Worm (Caenorhabditis elegans): ENCODE results near the gene math-9.
"Not testable (repeated sequence)": the region's sequence is repeated elsewhere in the genome, so short reads cannot be mapped to it uniquely, and the experiment has no call there.

The math-9 gene

DNA sequence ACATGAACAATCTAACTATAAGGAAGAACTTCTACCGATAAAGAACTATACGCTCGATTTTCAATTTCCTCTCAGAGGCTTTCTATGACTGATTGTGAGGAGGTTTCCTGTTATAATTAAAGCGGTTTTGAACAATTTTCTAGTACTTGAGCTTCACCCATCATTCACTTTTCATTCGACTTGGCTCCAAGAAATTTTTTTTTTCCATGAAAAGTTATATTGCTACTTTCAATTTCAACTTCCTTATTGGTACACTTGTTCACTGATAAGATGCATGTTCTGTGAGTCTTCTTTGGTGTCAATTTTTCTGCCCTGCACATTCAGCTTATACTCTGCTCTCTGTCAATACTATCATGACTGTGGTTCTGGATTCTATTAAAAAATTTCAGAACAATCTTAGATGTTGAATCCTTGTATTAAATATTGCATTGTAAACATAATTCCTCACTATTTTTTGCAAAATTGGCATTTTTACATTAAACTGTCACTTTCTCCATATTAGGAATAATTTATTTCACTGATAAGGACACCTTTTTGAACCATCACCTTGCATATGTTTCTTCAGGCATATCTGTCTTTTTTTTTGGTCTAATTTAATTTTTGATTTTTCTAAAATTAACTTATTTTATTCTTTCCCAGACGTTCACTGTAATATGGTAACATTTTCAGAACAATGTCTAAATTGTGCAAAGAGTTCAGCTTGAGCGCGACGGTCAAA is 19.5 kb downstream of the math-9 start, which contains the start of gene math-10:
Gene math-10 (plus strand): TSS at position 668 of the 718 bp plus-strand sequence.
- TF ChIP-seq ceh-58 (GFP tag; IDR thresholded peaks at IDR 0.05) (no peak), nhr-80 (tag; optimal IDR thresholded peaks at IDR 0.05) (peak; percentile 72)

DNA sequence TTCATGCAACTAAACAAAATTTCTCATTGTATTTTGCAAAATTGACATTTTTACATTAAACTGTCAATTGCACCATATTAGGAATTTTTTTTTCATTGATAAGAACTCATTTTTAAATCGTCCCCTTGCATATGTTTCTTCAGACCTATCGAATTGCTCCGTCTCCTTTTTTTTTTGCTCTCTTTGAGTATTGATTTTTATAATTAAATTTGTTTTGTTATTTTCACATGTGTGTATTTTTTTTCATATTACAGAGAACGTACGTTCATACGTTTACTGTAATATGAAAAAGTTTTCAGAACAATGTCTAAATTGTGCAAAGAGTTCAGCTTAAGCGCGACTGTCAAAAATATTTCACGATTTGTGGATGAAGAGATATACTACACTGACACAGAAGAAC is 21.5 kb downstream of the math-9 start, which contains the start of gene math-14:
Gene math-14 (plus strand): TSS at position 301 of the 400 bp plus-strand sequence.
- TF ChIP-seq ets-4 (GFP tag; optimal IDR thresholded peaks at IDR 0.05) = no peak
- no peak for TF ChIP-seq snpc-3.4 (tag; optimal IDR thresholded peaks at IDR 0.05)
- TF ChIP-seq nhr-80 (tag; optimal IDR thresholded peaks at IDR 0.05) = peak; percentile 49

DNA sequence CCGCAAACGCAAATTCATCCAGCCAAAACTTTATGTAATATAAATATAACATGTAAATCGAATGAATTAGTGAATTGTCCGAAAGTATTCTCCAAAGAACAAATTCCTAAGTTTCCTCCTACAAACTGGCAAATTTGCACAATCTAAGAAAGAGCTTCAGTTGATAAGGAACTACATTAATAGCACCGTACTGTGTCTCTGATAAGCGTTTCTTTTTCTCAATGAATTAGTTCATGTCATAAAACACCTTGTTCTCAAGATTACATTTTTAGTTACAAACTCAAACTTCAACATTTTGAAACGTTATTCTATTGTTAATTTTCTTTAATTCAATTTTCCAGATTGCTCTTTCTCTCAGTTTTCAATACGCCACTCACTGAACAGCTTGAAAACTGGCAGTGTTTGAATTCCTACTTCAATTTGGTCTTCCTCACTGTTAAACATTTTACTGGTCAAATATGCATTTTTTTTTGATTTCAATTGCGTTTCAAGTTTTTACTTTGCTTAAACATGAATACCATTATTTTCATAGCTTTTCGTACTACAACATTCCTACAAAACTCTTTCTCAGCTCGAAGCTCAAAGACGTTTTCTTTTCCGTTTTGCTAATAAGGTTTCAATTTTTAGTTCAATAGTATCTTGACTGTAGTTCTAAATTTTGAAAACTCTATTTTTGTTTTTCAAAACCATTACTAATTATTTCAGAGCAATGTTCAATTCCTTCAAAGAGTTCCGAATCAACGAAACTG is 24.7 kb downstream of the math-9 start, which contains the start of gene math-15:
Gene math-15 (plus strand): TSS at position 699 of the 749 bp plus-strand sequence.
- TF ChIP-seq sea-2 (GFP tag; IDR thresholded peaks at IDR 0.05) (no peak), let-607 (tag; optimal IDR thresholded peaks at IDR 0.05) (no peak), B0019.2 (GFP tag; conservative IDR thresholded peaks at IDR 0.05) (no peak), tbp1 (GFP tag; optimal IDR thresholded peaks at IDR 0.05) (no peak), nhr-80 (tag; optimal IDR thresholded peaks at IDR 0.05) (peak; percentile 26)

DNA sequence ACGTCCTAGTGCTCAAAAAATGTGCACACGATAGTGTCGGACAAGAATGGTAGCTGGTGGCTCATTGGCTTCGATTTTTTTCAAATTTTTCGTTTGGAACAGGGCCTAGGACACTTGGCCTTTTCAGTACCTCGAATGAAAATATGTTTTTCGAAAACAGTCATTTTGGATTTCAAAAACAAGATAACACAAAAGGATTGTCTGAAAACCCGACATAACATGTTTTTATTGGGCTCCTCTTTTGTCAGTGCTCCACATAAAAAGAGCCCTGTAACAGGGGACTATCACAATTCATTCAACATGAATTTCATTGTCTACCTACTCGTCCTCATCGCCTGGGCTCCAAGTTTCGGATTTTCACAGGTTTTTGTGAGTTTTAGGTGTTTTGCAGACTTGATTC is 26.3 kb downstream of the math-9 start, which contains the start of gene C16C4.17:
Gene C16C4.17 (plus strand): TSS at position 301 of the 400 bp plus-strand sequence.
- TF ChIP-seq sea-2 (GFP tag; IDR thresholded peaks at IDR 0.05) (no peak), ceh-100 (GFP tag; IDR thresholded peaks at IDR 0.05) (no peak), ztf-22 (GFP tag; optimal IDR thresholded peaks at IDR 0.05) (no peak), aptf-2 (GFP tag; conservative IDR thresholded peaks at IDR 0.05) (no peak), F10E7.11 (tag; optimal IDR thresholded peaks at IDR 0.05) (no peak), lir-1 (GFP tag; conservative IDR thresholded peaks at IDR 0.05) (no peak), ztf-26 (tag; optimal IDR thresholded peaks at IDR 0.05) (no peak), ceh-91 (GFP tag; IDR thresholded peaks at IDR 0.05) (no peak), lin-40 (tag; optimal IDR thresholded peaks at IDR 0.05) (no peak), chd-7 (tag; optimal IDR thresholded peaks at IDR 0.05) (no peak), rcor-1 (GFP tag; IDR thresholded peaks at IDR 0.05) (no peak), Y95B8A.8 (GFP tag; IDR thresholded peaks at IDR 0.05) (no peak), nhr-80 (tag; optimal IDR thresholded peaks at IDR 0.05) (no peak), let-526 (GFP tag; IDR thresholded peaks at IDR 0.05) (no peak)

DNA sequence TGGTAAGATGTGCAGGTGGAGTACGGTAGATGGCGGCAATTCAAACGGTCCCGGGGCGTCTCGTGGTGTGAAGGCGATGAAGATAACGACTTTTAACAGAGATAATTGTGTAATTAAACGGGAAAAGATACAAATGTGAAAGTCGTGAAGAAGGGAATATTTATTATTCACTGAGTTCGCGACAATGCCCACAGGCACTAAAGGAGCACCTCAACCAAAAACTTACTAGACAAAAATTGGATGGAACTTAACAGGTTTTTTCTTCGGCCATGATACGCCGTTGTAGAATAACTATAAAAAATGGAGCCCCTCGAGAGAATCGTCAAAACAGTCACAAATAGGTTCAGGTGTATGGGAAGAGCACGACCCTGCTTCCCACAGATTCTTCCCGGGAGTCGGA is 28.2 kb downstream of the math-9 start, which contains the start of gene fbxb-98:
Gene fbxb-98 (plus strand): TSS at position 301 of the 400 bp plus-strand sequence.
- TF ChIP-seq ztf-18 (tag; optimal IDR thresholded peaks at IDR 0.05); Y79H2A.3 (GFP tag; conservative IDR thresholded peaks at IDR 0.05); tbp1 (GFP tag; optimal IDR thresholded peaks at IDR 0.05): not testable (repeated sequence)

DNA sequence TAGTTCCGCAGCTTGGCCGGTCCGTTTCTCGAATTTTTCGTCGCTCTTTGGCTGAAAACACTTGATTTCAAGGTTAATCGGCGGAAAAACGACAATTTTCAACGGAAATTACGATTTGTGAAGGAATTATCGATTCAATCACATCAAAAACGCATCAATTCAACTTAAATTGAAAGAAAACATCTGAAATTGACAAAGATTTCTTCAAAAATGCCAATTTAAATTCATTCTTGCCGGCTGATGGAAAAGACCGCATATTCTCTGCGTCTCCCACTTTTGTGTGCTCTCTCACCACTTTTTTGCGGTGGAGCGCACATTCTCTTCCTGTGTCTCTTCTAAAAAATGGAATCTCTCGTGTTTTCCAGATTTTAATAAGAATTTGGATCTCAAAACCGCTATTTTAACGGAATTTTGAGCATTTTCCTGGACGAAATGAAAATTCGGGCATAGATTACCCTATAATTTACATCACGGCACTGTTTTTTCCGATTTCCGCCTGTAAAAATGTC is 29.2 kb downstream of the math-9 start, which contains the start of gene C16C4.18:
Gene C16C4.18 (minus strand): TSS at position 51 of the 509 bp plus-strand sequence.
- TF ChIP-seq D2030.7 (GFP tag; IDR thresholded peaks at IDR 0.05) (peak; percentile 44; the same call in 1 of the 2 replicates), mcd-1 (GFP tag; IDR thresholded peaks at IDR 0.05) (peak; percentile 67; the same call in 1 of the 2 replicates), hmg-1.2 (GFP tag; IDR thresholded peaks at IDR 0.05) (peak; percentile 96)

Measured in whole organism, young adult.